Fruit fly (Drosophila melanogaster) whole organism, embryonic: ENCODE results near the gene snz.

Source experiments
- Blimp-1 ChIP-seq: fragments of 200-800 bp; sonication (Bioruptor generic); optimal IDR thresholded peaks from 3 replicates; lab custom pipeline; 2018; ENCODE audit warnings: missing biosample characterization, missing genetic modification characterization, mild to moderate bottlenecking, moderate library complexity, missing genetic modification reagents
- CG10209 ChIP-seq: fragments of 200-800 bp; sonication (Bioruptor generic); optimal IDR thresholded peaks from 3 replicates; lab custom pipeline; 2017; ENCODE audit warnings: missing biosample characterization, mild to moderate bottlenecking, missing genetic modification characterization, missing genetic modification reagents
- CG10431 ChIP-seq: fragments of 200-800 bp; sonication (Bioruptor generic); optimal IDR thresholded peaks from 3 replicates; lab custom pipeline; 2018; ENCODE audit warnings: missing biosample characterization, mild to moderate bottlenecking, missing genetic modification characterization
- CG10565 ChIP-seq: fragments of 200-800 bp; sonication (Bioruptor generic); optimal IDR thresholded peaks from 3 replicates; lab custom pipeline; 2016; ENCODE audit warnings: missing biosample characterization, mild to moderate bottlenecking, missing genetic modification characterization
- CG10654 ChIP-seq: fragments of 200-800 bp; sonication (Bioruptor generic); optimal IDR thresholded peaks from 2 replicates; lab custom pipeline; 2016; ENCODE audit warnings: missing biosample characterization, missing genetic modification characterization
- CG10959 ChIP-seq: fragments of 200-800 bp; sonication (Bioruptor generic); IDR thresholded peaks from 2 replicates; pipeline ENCODE4 v1.3.6; 2022; ENCODE audit warnings: missing biosample characterization, missing genetic modification characterization
- CG11093 ChIP-seq: fragments of 200-800 bp; sonication (Bioruptor generic); IDR thresholded peaks from 3 replicates; pipeline ENCODE4 v1.3.6; 2022; ENCODE audit warnings: missing biosample characterization, missing genetic modification characterization
- CG12942 ChIP-seq: fragments of 200-800 bp; sonication (Bioruptor generic); optimal IDR thresholded peaks from 3 replicates; lab custom pipeline; 2016; ENCODE audit warnings: missing biosample characterization, missing genetic modification characterization
- CG13123 ChIP-seq: fragments of 200-800 bp; sonication (Bioruptor generic); optimal IDR thresholded peaks from 2 replicates; lab custom pipeline; 2016; ENCODE audit warnings: missing biosample characterization, missing genetic modification characterization
- CG15011 ChIP-seq: fragments of 200-800 bp; sonication (Bioruptor generic); optimal IDR thresholded peaks from 3 replicates; lab custom pipeline; 2018; ENCODE audit warnings: missing biosample characterization, mild to moderate bottlenecking, missing genetic modification characterization
- CG15269 ChIP-seq: fragments of 200-800 bp; sonication (Bioruptor generic); optimal IDR thresholded peaks from 2 replicates; lab custom pipeline; 2018; ENCODE audit warnings: missing biosample characterization, mild to moderate bottlenecking, missing genetic modification characterization, moderate library complexity
- CG16815 ChIP-seq: fragments of 200-800 bp; sonication (Bioruptor generic); optimal IDR thresholded peaks from 3 replicates; lab custom pipeline; 2017; ENCODE audit warnings: missing biosample characterization, mild to moderate bottlenecking, missing genetic modification characterization
- CG18599 ChIP-seq: fragments of 200-800 bp; sonication (Bioruptor generic); optimal IDR thresholded peaks from 3 replicates; lab custom pipeline; 2017; ENCODE audit warnings: missing biosample characterization, missing genetic modification characterization, mild to moderate bottlenecking, moderate library complexity, missing genetic modification reagents
- CG30403 ChIP-seq: fragments of 200-800 bp; sonication (Bioruptor generic); optimal IDR thresholded peaks from 3 replicates; lab custom pipeline; 2016; ENCODE audit warnings: missing biosample characterization, missing genetic modification characterization
- CG31441 ChIP-seq: fragments of 200-800 bp; sonication (Bioruptor generic); IDR thresholded peaks from 2 replicates; pipeline ENCODE4 v1.3.6; 2022; ENCODE audit warnings: missing biosample characterization, missing genetic modification characterization
- CG32772 ChIP-seq: fragments of 200-800 bp; sonication (Bioruptor generic); IDR thresholded peaks from 2 replicates; pipeline ENCODE4 v1.3.6; 2022; ENCODE audit warnings: missing biosample characterization, missing genetic modification characterization
- CG34376 ChIP-seq: fragments of 200-800 bp; sonication (Bioruptor generic); optimal IDR thresholded peaks from 2 replicates; lab custom pipeline; 2018; ENCODE audit warnings: missing biosample characterization, mild to moderate bottlenecking, missing genetic modification characterization
- CG34422 ChIP-seq: fragments of 200-800 bp; sonication (Bioruptor generic); IDR thresholded peaks from 3 replicates; pipeline ENCODE4 v1.3.6; 2022; ENCODE audit warnings: missing biosample characterization, missing genetic modification characterization
- CG42726 ChIP-seq: fragments of 200-800 bp; sonication (Bioruptor generic); IDR thresholded peaks from 2 replicates; pipeline ENCODE4 v1.3.6; 2022; ENCODE audit warnings: missing biosample characterization, missing genetic modification characterization; ENCODE audit not compliant: partially characterized antibody
- CG4424 ChIP-seq: fragments of 200-800 bp; sonication (Bioruptor generic); optimal IDR thresholded peaks from 3 replicates; lab custom pipeline; 2016; ENCODE audit warnings: missing biosample characterization, missing genetic modification characterization
- CG8388 ChIP-seq: fragments of 200-800 bp; sonication (Bioruptor generic); optimal IDR thresholded peaks from 2 replicates; lab custom pipeline; 2019; ENCODE audit warnings: missing biosample characterization, mild to moderate bottlenecking, missing genetic modification characterization, moderate library complexity
- Camta ChIP-seq: fragments of 200-800 bp; sonication (Bioruptor generic); optimal IDR thresholded peaks from 2 replicates; lab custom pipeline; 2016; ENCODE audit warnings: missing biosample characterization, missing genetic modification characterization
- Dip2 ChIP-seq: fragments of 200-800 bp; sonication (Bioruptor generic); IDR thresholded peaks from 2 replicates; pipeline ENCODE4 v1.3.6; 2022; ENCODE audit warnings: missing biosample characterization, missing genetic modification characterization
- E2f1 ChIP-seq: fragments of 200-800 bp; sonication (Bioruptor generic); IDR thresholded peaks from 2 replicates; pipeline ENCODE4 v1.3.6; 2022; ENCODE audit warnings: missing biosample characterization, missing genetic modification characterization
- Elba2 ChIP-seq: fragments of 200-800 bp; sonication (Bioruptor generic); optimal IDR thresholded peaks from 3 replicates; lab custom pipeline; 2016; ENCODE audit warnings: missing biosample characterization, missing genetic modification characterization
- Gsc ChIP-seq: fragments of 200-800 bp; sonication (Bioruptor generic); IDR thresholded peaks from 2 replicates; pipeline ENCODE4 v1.3.6; 2022; ENCODE audit warnings: missing biosample characterization, missing genetic modification characterization
- HLH4C ChIP-seq: fragments of 200-800 bp; sonication (Bioruptor generic); IDR thresholded peaks from 3 replicates; pipeline ENCODE4 v1.3.6; 2022; ENCODE audit warnings: missing biosample characterization, missing genetic modification characterization; ENCODE audit not compliant: partially characterized antibody
- Hand ChIP-seq: fragments of 200-800 bp; sonication (Bioruptor generic); optimal IDR thresholded peaks from 2 replicates; lab custom pipeline; 2017; ENCODE audit warnings: mild to moderate bottlenecking, missing biosample characterization, missing genetic modification reagents, missing genetic modification characterization
- MESR4 ChIP-seq: fragments of 200-800 bp; sonication (Bioruptor generic); optimal IDR thresholded peaks from 2 replicates; lab custom pipeline; 2018; ENCODE audit warnings: missing biosample characterization, mild to moderate bottlenecking, missing genetic modification characterization, moderate library complexity
- Ravus ChIP-seq: fragments of 200-800 bp; sonication (Bioruptor generic); IDR thresholded peaks from 2 replicates; pipeline ENCODE4 v1.3.6; 2022; ENCODE audit warnings: missing biosample characterization, missing genetic modification characterization
- Rfx ChIP-seq: fragments of 200-800 bp; sonication (Bioruptor generic); IDR thresholded peaks from 2 replicates; pipeline ENCODE4 v1.3.6; 2022; ENCODE audit warnings: missing biosample characterization, missing genetic modification characterization
- Side ChIP-seq: fragments of 200-800 bp; sonication (Bioruptor generic); optimal IDR thresholded peaks from 2 replicates; lab custom pipeline; 2016; ENCODE audit warnings: missing biosample characterization, missing genetic modification characterization
- Sin3A ChIP-seq: fragments of >200 bp; optimal IDR thresholded peaks from 2 replicates; lab custom pipeline; 2018
- TFAM ChIP-seq: fragments of 200-800 bp; sonication (Bioruptor generic); optimal IDR thresholded peaks from 2 replicates; lab custom pipeline; 2017; ENCODE audit warnings: missing biosample characterization, missing genetic modification characterization, inconsistent platforms
- Xrp1 ChIP-seq: fragments of 200-800 bp; sonication (Bioruptor generic); IDR thresholded peaks from 2 replicates; pipeline ENCODE4 v1.3.6; 2022; ENCODE audit warnings: missing biosample characterization, missing genetic modification characterization
- ab ChIP-seq: fragments of 200-800 bp; sonication (Bioruptor generic); optimal IDR thresholded peaks from 2 replicates; lab custom pipeline; 2016; ENCODE audit warnings: missing biosample characterization, missing genetic modification characterization
- bab2 ChIP-seq: fragments of 200-800 bp; sonication (Bioruptor generic); optimal IDR thresholded peaks from 2 replicates; lab custom pipeline; 2016; ENCODE audit warnings: missing biosample characterization, missing genetic modification characterization
- bbx ChIP-seq: fragments of 200-800 bp; sonication (Bioruptor generic); IDR thresholded peaks from 2 replicates; pipeline ENCODE4 v1.3.6; 2022; ENCODE audit warnings: missing biosample characterization, missing genetic modification characterization; ENCODE audit not compliant: partially characterized antibody
- cas ChIP-seq: fragments of 200-800 bp; sonication (Bioruptor generic); IDR thresholded peaks from 2 replicates; pipeline ENCODE4 v1.3.6; 2022; ENCODE audit warnings: missing biosample characterization, missing genetic modification characterization
- crc ChIP-seq: fragments of 200-800 bp; sonication (Bioruptor generic); optimal IDR thresholded peaks from 2 replicates; lab custom pipeline; 2016; ENCODE audit warnings: missing biosample characterization, missing genetic modification characterization
- crp ChIP-seq, 2 experiments: fragments of 200-800 bp; sonication (Bioruptor generic); optimal IDR thresholded peaks; 2 replicates in 1 of 2; 3 replicates in 1 of 2; lab custom pipeline; 2017; ENCODE audit warnings: missing biosample characterization in 2 of 2, missing genetic modification characterization in 2 of 2, mild to moderate bottlenecking in 1 of 2, moderate library complexity in 1 of 2
- lab ChIP-seq: fragments of 200-800 bp; sonication (Bioruptor generic); optimal IDR thresholded peaks from 3 replicates; lab custom pipeline; 2017; ENCODE audit warnings: missing biosample characterization, missing genetic modification characterization, mild to moderate bottlenecking, moderate library complexity, missing genetic modification reagents
- nerfin-1 ChIP-seq: fragments of 200-800 bp; sonication (Bioruptor generic); optimal IDR thresholded peaks from 3 replicates; lab custom pipeline; 2019; ENCODE audit warnings: missing biosample characterization, mild to moderate bottlenecking, missing genetic modification characterization, moderate library complexity
- prd ChIP-seq, 3 experiments: fragments of >200 bp in 2 of 3; fragments of 200-800 bp in 1 of 3; sonication (Bioruptor generic) in 1 of 3; optimal IDR thresholded peaks in 2 of 3; IDR thresholded peaks in 1 of 3; 2 replicates in 2 of 3; 3 replicates in 1 of 3; pipeline versions ENCODE4 v1.3.6 to Lab custom; 2017 to 2022; ENCODE audit warnings: missing biosample characterization in 1 of 3, missing genetic modification characterization in 1 of 3
- repo ChIP-seq: fragments of 200-800 bp; sonication (Bioruptor generic); optimal IDR thresholded peaks from 2 replicates; lab custom pipeline; 2016; ENCODE audit warnings: missing biosample characterization, missing genetic modification characterization
- seq ChIP-seq: fragments of 200-800 bp; sonication (Bioruptor generic); IDR thresholded peaks from 2 replicates; pipeline ENCODE4 v1.3.6; 2022; ENCODE audit warnings: missing biosample characterization, missing genetic modification characterization
- so ChIP-seq: fragments of 200-800 bp; sonication (Bioruptor generic); IDR thresholded peaks from 3 replicates; pipeline ENCODE4 v1.3.6; 2022; ENCODE audit warnings: missing biosample characterization, missing genetic modification characterization
- tin ChIP-seq: fragments of 200-800 bp; sonication (Bioruptor generic); optimal IDR thresholded peaks from 3 replicates; lab custom pipeline; 2016; ENCODE audit warnings: missing biosample characterization, missing genetic modification characterization
- tll ChIP-seq, 2 experiments: fragments of 200-800 bp in 1 of 2; fragments of >200 bp in 1 of 2; sonication (Bioruptor generic) in 1 of 2; optimal IDR thresholded peaks; 2 replicates each; lab custom pipeline; 2017 to 2019; ENCODE audit warnings: missing biosample characterization in 2 of 2, missing genetic modification characterization in 2 of 2, mild to moderate bottlenecking in 1 of 2, moderate library complexity in 1 of 2
- trem ChIP-seq: fragments of 200-800 bp; optimal IDR thresholded peaks from 3 replicates; lab custom pipeline; 2019; ENCODE audit warnings: missing biosample characterization, mild to moderate bottlenecking, missing genetic modification characterization, moderate library complexity

snz gene

DNA sequence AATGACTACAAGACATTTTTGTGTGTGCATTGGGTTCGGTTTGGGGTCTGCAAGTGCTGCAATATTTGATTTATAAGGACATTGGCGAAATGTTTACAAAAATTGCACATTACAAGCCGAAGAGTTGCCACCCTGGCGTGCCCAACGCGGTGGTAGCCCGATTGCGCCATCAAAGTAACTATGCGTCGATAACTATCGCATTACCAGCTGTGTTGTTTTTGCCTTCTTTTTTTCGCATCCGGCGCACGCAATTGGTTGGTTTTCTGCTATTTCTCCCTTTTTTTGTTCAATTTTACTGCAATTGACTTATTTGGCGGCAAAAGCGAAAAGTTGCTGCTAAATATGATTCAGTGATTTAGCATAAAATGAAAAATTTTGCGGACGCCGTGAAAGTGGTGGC, 22.8 kb downstream of the snz start, which contains the start of gene RpS14b (continued):
- TF ChIP-seq Xrp1 (no peak), CG12942 (GFP tag; lab: Kevin White, UChicago) (peak; percentile 44), tin (peak; percentile 45), seq (no peak; the same call in 1 of the 2 replicates), Elba2 (GFP tag; lab: Kevin White, UChicago) (no peak), CG16815 (GFP tag; lab: Kevin White, UChicago) (no peak), Ravus (GFP tag; lab: Robert Waterston, UW) (no peak), E2f1 (GFP tag; lab: Robert Waterston, UW) (peak; percentile 36; the same call in 1 of the 2 replicates), bbx (GFP tag; lab: Robert Waterston, UW) (peak; percentile 80), CG10654 (peak; percentile 29), Dip2 (GFP tag; lab: Robert Waterston, UW) (no peak), Sin3A (lab: Kevin White, UChicago) (peak; percentile 46), CG4424 (GFP tag; lab: Kevin White, UChicago) (peak; percentile 29), Gsc (no peak), CG31441 (GFP tag; lab: Robert Waterston, UW) (0 out of 2 replicates have a peak, but pooled peaks have one; percentile 27), cas (GFP tag; lab: Robert Waterston, UW) (no peak; the same call in 1 of the 2 replicates), lab (peak; percentile 87), CG15269 (peak; percentile 61), HLH4C (GFP tag; lab: Robert Waterston, UW) (peak; percentile 72), CG18599 (GFP tag; lab: Kevin White, UChicago) (peak; percentile 74), bab2 (GFP tag; lab: Kevin White, UChicago) (peak; percentile 48), prd (optimal IDR thresholded peaks at IDR 0.05; lab: Kevin White, UChicago) (no peak), prd (GFP tag; IDR thresholded peaks at IDR 0.05; lab: Robert Waterston, UW) (peak; percentile 41; the same call in 1 of the 3 replicates), Camta (GFP tag; lab: Kevin White, UChicago) (peak; percentile 37), crp (GFP tag; optimal IDR thresholded peaks at IDR 0.05; lab: Kevin White, UChicago) (peak in 1 of 2 experiments; percentile 80), Rfx (peak; percentile 88), CG13123 (GFP tag; lab: Kevin White, UChicago) (no peak), tll (GFP tag; optimal IDR thresholded peaks at IDR 0.05; lab: Kevin White, UChicago) (no peak), crc (GFP tag; lab: Kevin White, UChicago) (peak; percentile 35), CG10959 (GFP tag; lab: Robert Waterston, UW) (no peak), CG11093 (GFP tag; lab: Robert Waterston, UW) (no peak), nerfin-1 (tag; lab: Kevin White, UChicago) (peak; percentile 6), CG8388 (no peak), trem (peak; percentile 51), CG10431 (GFP tag; lab: Kevin White, UChicago) (peak; percentile 39), Blimp-1 (no peak), CG34376 (GFP tag; lab: Kevin White, UChicago) (peak; percentile 79), CG30403 (peak; percentile 48), MESR4 (GFP tag; lab: Kevin White, UChicago) (peak; percentile 49), CG42726 (GFP tag; lab: Robert Waterston, UW) (peak; percentile 70; the same call in 1 of the 2 replicates), CG10565 (no peak), CG15011 (peak; percentile 31), Side (peak; percentile 74), so (GFP tag; lab: Robert Waterston, UW) (peak; percentile 72; the same call in 1 of the 3 replicates), CG10209 (GFP tag; lab: Kevin White, UChicago) (peak; percentile 45), CG34422 (GFP tag; lab: Robert Waterston, UW) (peak; percentile 86), Hand (GFP tag; lab: Kevin White, UChicago) (no peak), ab (peak; percentile 3), TFAM (GFP tag; lab: Kevin White, UChicago) (no peak), repo (peak; percentile 28), CG32772 (GFP tag; lab: Robert Waterston, UW) (peak; percentile 60)
